Worm (Caenorhabditis elegans) whole organism, L4 larva: ENCODE data around the gene vab-8.

Experiments
- aha-1 ChIP-seq: fragments of 150-350 bp; peaks from one replicate; lab custom pipeline; 2014; ENCODE audit warnings: missing biosample characterization, missing genetic modification characterization
- dpl-1 ChIP-seq: fragments of 150-350 bp; optimal IDR thresholded peaks from 2 replicates; lab custom pipeline; 2014; ENCODE audit warnings: missing biosample characterization, missing genetic modification reagents, missing genetic modification characterization
- lin-38 ChIP-seq: fragments of 200-800 bp; sonication (Bioruptor generic); IDR thresholded peaks from 2 replicates; pipeline ENCODE4 v1.3.6; 2022; ENCODE audit warnings: missing genetic modification reagents, missing genetic modification characterization, missing compliant biosample characterization
- mes-2 ChIP-seq: sonication (generic microtip); optimal IDR thresholded peaks from 2 replicates; lab custom pipeline; 2016; ENCODE audit warnings: missing genotype, mild to moderate bottlenecking, missing genetic modification characterization, missing compliant biosample characterization; ENCODE audit not compliant: poor library complexity, severe bottlenecking
- unc-130 ChIP-seq: sonication (generic microtip); optimal IDR thresholded peaks from 2 replicates; lab custom pipeline; 2016; ENCODE audit warnings: missing genetic modification reagents, missing genetic modification characterization, missing compliant biosample characterization

Gene vab-8

DNA sequence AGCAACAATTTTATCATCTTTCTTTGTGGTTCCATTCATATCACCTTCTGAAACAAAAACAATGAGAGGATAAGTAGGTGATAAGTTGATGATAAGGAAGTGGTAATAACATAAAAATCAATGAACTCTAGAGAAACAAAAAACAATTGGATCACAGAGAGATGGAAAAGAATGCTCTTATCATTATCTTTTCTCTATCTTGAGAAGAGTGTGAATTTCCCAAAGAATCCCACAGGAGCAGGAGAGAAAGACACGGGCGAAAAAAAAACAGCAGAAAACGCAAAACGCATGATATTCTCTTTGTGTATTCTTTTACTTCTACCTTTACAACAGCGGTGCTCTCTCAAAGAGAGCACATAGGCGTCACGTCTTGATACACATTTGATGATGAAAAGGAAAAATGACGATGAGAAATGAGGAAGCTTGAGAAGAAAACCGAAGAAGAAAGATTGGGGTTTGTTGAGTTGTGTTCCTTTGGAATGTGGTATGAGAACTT lies 56.2 kb downstream of the vab-8 start, which contains the start of gene twk-24 (continued):
- no peak for TF ChIP-seq unc-130 (GFP tag; lab: Kevin White, UChicago)

- peak; percentile 29 for TF ChIP-seq mes-2 (tag; lab: Kevin White, UChicago)
- peak; percentile 84 for TF ChIP-seq lin-38 (GFP tag; lab: Robert Waterston, UW)
- peak; percentile 62 for TF ChIP-seq aha-1 (tag; lab: Kevin White, UChicago)
- TF ChIP-seq unc-130 (GFP tag; lab: Kevin White, UChicago), result no peak
- peak; percentile 73 for TF ChIP-seq dpl-1 (GFP tag; lab: Kevin White, UChicago)
Observed at ce11 chrV:12271495-12271894, 58.4 kb downstream of the vab-8 start, which contains the start of the genes tsfm-1 and capg-2. Gene tsfm-1, minus strand, starts transcription at chrV:12271551. Gene capg-2, plus strand, starts transcription at chrV:12271873.
